Worm (Caenorhabditis elegans): Measurements from ENCODE around the gene ZC15.3.

ce11 chrV:20279811-20280317 is 23.5 kb upstream of the ZC15.3 start, which contains the start of gene pqn-94:
- TF ChIP-seq ceh-88 (GFP tag; IDR thresholded peaks at IDR 0.05) (no peak), lin-15B (tag; optimal IDR thresholded peaks at IDR 0.05) (no peak), mdl-1 (tag; optimal IDR thresholded peaks at IDR 0.05) (no peak), ztf-11 (tag; optimal IDR thresholded peaks at IDR 0.05) (no peak), blmp-1 (tag; optimal IDR thresholded peaks at IDR 0.05) (no peak), ama-1 (optimal IDR thresholded peaks at IDR 0.05) (no peak), elt-3 (tag; optimal IDR thresholded peaks at IDR 0.05) (no peak)

Data from whole organism, L1 larva.